Fruit fly (Drosophila melanogaster) Kc167 (cell line): ENCODE measurements around the gene Trm7-32.

Experiments
- Myc ChIP-seq: fragments of >200 bp; optimal IDR thresholded peaks from 2 replicates; lab custom pipeline; 2017; ENCODE audit warnings: missing external identifiers
- h ChIP-seq: fragments of >200 bp; optimal IDR thresholded peaks from 3 replicates; lab custom pipeline; 2018; ENCODE audit warnings: missing external identifiers
- insv ChIP-seq: fragments of >200 bp; optimal IDR thresholded peaks from 3 replicates; lab custom pipeline; 2018; ENCODE audit warnings: missing external identifiers
- psq ChIP-seq: fragments of >200 bp; optimal IDR thresholded peaks from 2 replicates; lab custom pipeline; 2017; ENCODE audit warnings: missing external identifiers
- ttk ChIP-seq: sonication (Bioruptor generic); optimal IDR thresholded peaks from 2 replicates; lab custom pipeline; 2017; ENCODE audit warnings: missing external identifiers

DNA sequence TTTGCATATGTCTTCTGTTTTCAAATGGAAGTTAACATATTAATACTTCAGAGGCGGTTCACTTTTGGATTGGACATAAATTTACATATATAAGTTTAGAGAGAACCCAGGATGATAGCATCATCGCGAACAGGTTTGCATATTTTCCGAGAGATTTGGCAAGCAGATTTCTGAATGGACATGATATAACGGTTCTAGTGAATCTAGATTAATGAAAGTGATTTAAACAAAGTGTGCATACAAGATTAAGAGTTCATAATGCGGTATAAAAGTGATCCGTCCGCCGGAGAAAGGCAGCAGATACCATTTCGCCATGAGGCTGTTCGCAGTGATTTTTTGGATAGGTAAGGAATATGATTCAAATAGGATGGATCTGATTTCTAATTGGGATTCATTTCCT is 12.1 kb upstream of the Trm7-32 start, which contains the start of gene CG5225:
- TF ChIP-seq psq (lab: Kevin White, UChicago) = no peak
- no peak for TF ChIP-seq Myc (lab: Kevin White, UChicago)
- no peak for TF ChIP-seq h (lab: Kevin White, UChicago)
- no peak for TF ChIP-seq ttk (lab: Kevin White, UChicago)
- TF ChIP-seq insv (lab: Kevin White, UChicago) = no peak
